In genomic region chrIII:7188300-7189052, ce11 we compare ENCODE assay signal across 6 worm cellular contexts.
TF ChIP-seq lines count a peak whose summit lies in the region.

F37C12.21 (plus strand) TSS chrIII:7188357.
F37C12.10 (minus strand) TSS chrIII:7188384.

TF ChIP-seq in whole organism, L1 larva, 84 proteins besides CTCF, POLR2A, EP300 and RAD21:
- TF ChIP-seq ama-1 (optimal IDR thresholded peaks at IDR 0.05; lab: Kevin White, UChicago) (no peak), elt-2 (tag; optimal IDR thresholded peaks at IDR 0.05; lab: Kevin White, UChicago) (peak; percentile 37), lsy-2 (tag; optimal IDR thresholded peaks at IDR 0.05; lab: Kevin White, UChicago) (peak in 1 of 2 experiments; percentile 5), efl-1 (optimal IDR thresholded peaks at IDR 0.05; lab: Kevin White, UChicago) (no peak), efl-1 (GFP tag; optimal IDR thresholded peaks at IDR 0.05 in 1 of 2; lab: Kevin White, UChicago) (peak in 1 of 2 experiments; percentile 14), nhr-237 (tag; optimal IDR thresholded peaks at IDR 0.05; lab: Kevin White, UChicago) (no peak)

TF ChIP-seq in whole organism, L2 larva, 48 proteins besides CTCF, POLR2A, EP300 and RAD21:
- TF ChIP-seq lin-11 (tag; optimal IDR thresholded peaks at IDR 0.05; lab: Kevin White, UChicago) (no peak), fos-1 (tag; optimal IDR thresholded peaks at IDR 0.05; lab: Kevin White, UChicago) (peak; percentile 59)

TF ChIP-seq in whole organism, L3 larva, 47 proteins besides CTCF, POLR2A, EP300 and RAD21:
- TF ChIP-seq eor-1 (tag; optimal IDR thresholded peaks at IDR 0.05; lab: Kevin White, UChicago) (no peak), fos-1 (tag; optimal IDR thresholded peaks at IDR 0.05; lab: Kevin White, UChicago) (no peak), pha-4 (tag; optimal IDR thresholded peaks at IDR 0.05; lab: Kevin White, UChicago) (peak; percentile 4), pqm-1 (tag; optimal IDR thresholded peaks at IDR 0.05; lab: Kevin White, UChicago) (peak; percentile 33), nhr-76 (tag; optimal IDR thresholded peaks at IDR 0.05; lab: Kevin White, UChicago) (no peak), nhr-23 (tag; optimal IDR thresholded peaks at IDR 0.05; lab: Kevin White, UChicago) (no peak), snpc-4 (tag; optimal IDR thresholded peaks at IDR 0.05; lab: Kevin White, UChicago) (no peak), ZK546.5 (tag; optimal IDR thresholded peaks at IDR 0.05; lab: Kevin White, UChicago) (no peak), nhr-77 (tag; optimal IDR thresholded peaks at IDR 0.05; lab: Kevin White, UChicago) (no peak), lin-39 (tag; optimal IDR thresholded peaks at IDR 0.05; lab: Kevin White, UChicago) (no peak), elt-2 (tag; optimal IDR thresholded peaks at IDR 0.05; lab: Kevin White, UChicago) (peak; percentile 77), elt-1 (tag; optimal IDR thresholded peaks at IDR 0.05; lab: Kevin White, UChicago) (no peak), nhr-11 (tag; optimal IDR thresholded peaks at IDR 0.05; lab: Kevin White, UChicago) (no peak), nhr-25 (tag; optimal IDR thresholded peaks at IDR 0.05; lab: Kevin White, UChicago) (no peak)

TF ChIP-seq in whole organism, L4 larva, 104 proteins besides CTCF, POLR2A, EP300 and RAD21 (continues in another document):
- TF ChIP-seq T26A8.4 (GFP tag; IDR thresholded peaks at IDR 0.05; lab: Robert Waterston, UW) (no peak), ceh-28 (tag; optimal IDR thresholded peaks at IDR 0.05; lab: Kevin White, UChicago) (no peak), mxl-3 (GFP tag; optimal IDR thresholded peaks at IDR 0.05; lab: Kevin White, UChicago) (no peak), rbr-2 (tag; optimal IDR thresholded peaks at IDR 0.05; lab: Kevin White, UChicago) (no peak), dve-1 (tag; optimal IDR thresholded peaks at IDR 0.05; lab: Kevin White, UChicago; ENCODE audit: insufficient read depth) (peak; percentile 50), lsy-2 (tag; optimal IDR thresholded peaks at IDR 0.05; lab: Kevin White, UChicago) (peak in 1 of 2 experiments; percentile 23), hlh-30 (tag; optimal IDR thresholded peaks at IDR 0.05; lab: Kevin White, UChicago; ENCODE audit: insufficient read depth) (peak; percentile 13), nhr-48 (tag; optimal IDR thresholded peaks at IDR 0.05; lab: Kevin White, UChicago) (no peak), D1046.2 (GFP tag; IDR thresholded peaks at IDR 0.05; lab: Robert Waterston, UW) (no peak), zip-11 (GFP tag; IDR thresholded peaks at IDR 0.05; lab: Robert Waterston, UW) (no peak), Y48G9A.11 (GFP tag; IDR thresholded peaks at IDR 0.05; lab: Robert Waterston, UW) (no peak), spr-3 (GFP tag; optimal IDR thresholded peaks at IDR 0.05; lab: Kevin White, UChicago) (no peak), nhr-111 (GFP tag; optimal IDR thresholded peaks at IDR 0.05; lab: Kevin White, UChicago) (no peak), saeg-2 (GFP tag; IDR thresholded peaks at IDR 0.05; lab: Robert Waterston, UW) (no peak), dmd-6 (GFP tag; IDR thresholded peaks at IDR 0.05; lab: Robert Waterston, UW) (peak; percentile 43), nhr-41 (GFP tag; IDR thresholded peaks at IDR 0.05; lab: Robert Waterston, UW) (peak; percentile 57; the same call in 1 of the 2 replicates), vab-7 (GFP tag; IDR thresholded peaks at IDR 0.05; lab: Robert Waterston, UW) (no peak), nhr-10 (tag; optimal IDR thresholded peaks at IDR 0.05; lab: Kevin White, UChicago) (no peak), hmg-1.1 (GFP tag; IDR thresholded peaks at IDR 0.05; lab: Robert Waterston, UW) (no peak), nhr-28 (tag; optimal IDR thresholded peaks at IDR 0.05; lab: Kevin White, UChicago) (peak; percentile 62), sdz-12 (GFP tag; optimal IDR thresholded peaks at IDR 0.05; lab: Kevin White, UChicago) (no peak), F26F4.8 (GFP tag; conservative IDR thresholded peaks at IDR 0.05; lab: Robert Waterston, UW) (no peak), madf-5 (GFP tag; IDR thresholded peaks at IDR 0.05; lab: Robert Waterston, UW) (no peak), ceh-32 (tag; optimal IDR thresholded peaks at IDR 0.05; lab: Kevin White, UChicago; ENCODE audit: poor library complexity) (no peak), hlh-11 (tag; optimal IDR thresholded peaks at IDR 0.05; lab: Kevin White, UChicago) (peak; percentile 67)

TF ChIP-seq in whole organism, late embryonic, 69 proteins besides CTCF, POLR2A, EP300 and RAD21:
- TF ChIP-seq ets-4 (tag; optimal IDR thresholded peaks at IDR 0.05; lab: Kevin White, UChicago) = no peak
- TF ChIP-seq elt-2 (tag; optimal IDR thresholded peaks at IDR 0.05; lab: Kevin White, UChicago) = peak; percentile 49

TF ChIP-seq in whole organism, young adult, 124 proteins besides CTCF, POLR2A, EP300 and RAD21:
- TF ChIP-seq ama-1 (optimal IDR thresholded peaks at IDR 0.05; lab: Kevin White, UChicago) (no peak), ama-1 (GFP tag; optimal IDR thresholded peaks at IDR 0.05; lab: Kevin White, UChicago) (peak in 1 of 2 experiments; percentile 25), repo-1 (tag; optimal IDR thresholded peaks at IDR 0.05; lab: Kevin White, UChicago) (peak; percentile 47), mcd-1 (GFP tag; IDR thresholded peaks at IDR 0.05; lab: Robert Waterston, UW) (0 out of 2 replicates have a peak, but pooled peaks have one; percentile 6), hsf-1 (GFP tag; IDR thresholded peaks at IDR 0.05; lab: Robert Waterston, UW) (peak; percentile 48; the same call in 1 of the 2 replicates), F10E7.11 (tag; optimal IDR thresholded peaks at IDR 0.05; lab: Kevin White, UChicago) (no peak), zim-3 (tag; optimal IDR thresholded peaks at IDR 0.05; lab: Kevin White, UChicago) (no peak), pbrm-1 (GFP tag; IDR thresholded peaks at IDR 0.05; lab: Robert Waterston, UW) (no peak), B0336.3 (GFP tag; IDR thresholded peaks at IDR 0.05; lab: Robert Waterston, UW) (peak; percentile 62), cebp-1 (GFP tag; IDR thresholded peaks at IDR 0.05; lab: Robert Waterston, UW) (no peak), cebp-1 (tag; optimal IDR thresholded peaks at IDR 0.05; lab: Kevin White, UChicago) (peak; percentile 19), ztf-28 (GFP tag; IDR thresholded peaks at IDR 0.05; lab: Robert Waterston, UW) (no peak), madf-6 (GFP tag; IDR thresholded peaks at IDR 0.05; lab: Robert Waterston, UW) (peak; percentile 43; the same call in 1 of the 2 replicates), nfyb-1 (GFP tag; IDR thresholded peaks at IDR 0.05; lab: Robert Waterston, UW) (0 out of 2 replicates have a peak, but pooled peaks have one; percentile 8), nfya-1 (tag; optimal IDR thresholded peaks at IDR 0.05; lab: Kevin White, UChicago; ENCODE audit: borderline replicate concordance, insufficient read depth) (no peak), let-607 (tag; optimal IDR thresholded peaks at IDR 0.05; lab: Kevin White, UChicago) (peak in 1 of 2 experiments; percentile 24), aptf-3 (GFP tag; IDR thresholded peaks at IDR 0.05; lab: Robert Waterston, UW) (0 out of 2 replicates have a peak, but pooled peaks have one; percentile 17), lin-26 (GFP tag; IDR thresholded peaks at IDR 0.05; lab: Robert Waterston, UW) (0 out of 2 replicates have a peak, but pooled peaks have one; percentile 29), nhr-80 (tag; optimal IDR thresholded peaks at IDR 0.05; lab: Kevin White, UChicago) (peak; percentile 72), die-1 (tag; optimal IDR thresholded peaks at IDR 0.05; lab: Kevin White, UChicago) (no peak), ZK185.1 (tag; optimal IDR thresholded peaks at IDR 0.05; lab: Kevin White, UChicago; ENCODE audit: poor library complexity, severe bottlenecking) (peak; percentile 25), hmg-1.2 (GFP tag; IDR thresholded peaks at IDR 0.05; lab: Robert Waterston, UW) (peak; percentile 15; the same call in 1 of the 2 replicates), dox-1 (GFP tag; IDR thresholded peaks at IDR 0.05; lab: Robert Waterston, UW) (peak; percentile 51), Y67H2A.10 (GFP tag; conservative IDR thresholded peaks at IDR 0.05; lab: Robert Waterston, UW) (no peak), ztf-25 (GFP tag; IDR thresholded peaks at IDR 0.05; lab: Robert Waterston, UW) (0 out of 2 replicates have a peak, but pooled peaks have one; percentile 22), madf-3 (GFP tag; IDR thresholded peaks at IDR 0.05; lab: Robert Waterston, UW) (0 out of 2 replicates have a peak, but pooled peaks have one; percentile 19), hlh-26 (GFP tag; conservative IDR thresholded peaks at IDR 0.05; lab: Robert Waterston, UW) (no peak), F22D6.2 (tag; optimal IDR thresholded peaks at IDR 0.05; lab: Kevin White, UChicago) (no peak), cebp-2 (GFP tag; IDR thresholded peaks at IDR 0.05; lab: Robert Waterston, UW) (0 out of 2 replicates have a peak, but pooled peaks have one; percentile 63)
